Worm (Caenorhabditis elegans) whole organism, early embryonic: Measurements from ENCODE around the gene spp-24.
A peak's percentile ranks its signal among the peaks of the same experiment; 100 is the strongest.

Experiments used
- B0310.2 ChIP-seq: sonication (generic microtip); optimal IDR thresholded peaks from 2 replicates; lab custom pipeline; 2016; ENCODE audit warnings: mild to moderate bottlenecking, missing genetic modification characterization, missing compliant biosample characterization
- F13C5.2 ChIP-seq: sonication (generic microtip); optimal IDR thresholded peaks from 2 replicates; lab custom pipeline; 2017; ENCODE audit warnings: mild to moderate bottlenecking, missing genetic modification characterization, inconsistent platforms, missing compliant biosample characterization
- aly-1 ChIP-seq: sonication (generic microtip); optimal IDR thresholded peaks from 2 replicates; lab custom pipeline; 2016; ENCODE audit warnings: missing genetic modification characterization, missing compliant biosample characterization
- ama-1 ChIP-seq: fragments of 150-350 bp; optimal IDR thresholded peaks from 2 replicates; lab custom pipeline; 2014
- ceh-13 ChIP-seq: fragments of 200-800 bp; sonication (Bioruptor generic); optimal IDR thresholded peaks from 2 replicates; lab custom pipeline; 2018; ENCODE audit warnings: mild to moderate bottlenecking, missing genetic modification characterization, missing compliant biosample characterization
- ceh-36 ChIP-seq: sonication (generic microtip); optimal IDR thresholded peaks from 2 replicates; lab custom pipeline; 2016; ENCODE audit warnings: missing genetic modification characterization, inconsistent platforms, missing compliant biosample characterization
- ets-7 ChIP-seq: sonication (generic microtip); optimal IDR thresholded peaks from 2 replicates; lab custom pipeline; 2016; ENCODE audit warnings: missing genotype, missing genetic modification characterization, missing compliant biosample characterization
- flt-1 ChIP-seq: fragments of 200-800 bp; sonication (Bioruptor generic); IDR thresholded peaks from 2 replicates; pipeline ENCODE4 v1.3.6; 2022; ENCODE audit warnings: missing genetic modification characterization, missing compliant biosample characterization
- hmbx-1 ChIP-seq: sonication (generic microtip); optimal IDR thresholded peaks from 2 replicates; lab custom pipeline; 2016; ENCODE audit warnings: mild to moderate bottlenecking, missing genetic modification characterization, missing compliant biosample characterization
- hmg-4 ChIP-seq: fragments of 200-800 bp; sonication (Bioruptor generic); optimal IDR thresholded peaks from 2 replicates; lab custom pipeline; 2018; ENCODE audit warnings: mild to moderate bottlenecking, missing genetic modification characterization, missing compliant biosample characterization
- hnd-1 ChIP-seq: sonication (generic microtip); optimal IDR thresholded peaks from 2 replicates; lab custom pipeline; 2016; ENCODE audit warnings: missing genetic modification characterization, missing compliant biosample characterization
- pes-1 ChIP-seq: fragments of 200-800 bp; sonication (Bioruptor generic); IDR thresholded peaks from 2 replicates; pipeline ENCODE4 v1.3.6; 2022; ENCODE audit warnings: missing genetic modification reagents, missing genetic modification characterization, missing compliant biosample characterization
- scrt-1 ChIP-seq: fragments of 200-800 bp; sonication (Bioruptor generic); IDR thresholded peaks from 2 replicates; pipeline ENCODE4 v1.3.6; 2022; ENCODE audit warnings: missing genetic modification characterization, missing compliant biosample characterization
- sea-1 ChIP-seq: fragments of 200-800 bp; sonication (Bioruptor generic); conservative IDR thresholded peaks from 2 replicates; pipeline ENCODE4 v1.3.6; 2022; ENCODE audit warnings: missing genetic modification characterization, missing compliant biosample characterization
- tbx-11 ChIP-seq: fragments of 200-800 bp; sonication (Bioruptor generic); IDR thresholded peaks from 2 replicates; pipeline ENCODE4 v1.3.6; 2022; ENCODE audit warnings: missing genetic modification characterization, missing compliant biosample characterization
- tbx-37 ChIP-seq: fragments of 200-800 bp; sonication (Bioruptor generic); conservative IDR thresholded peaks from 2 replicates; pipeline ENCODE4 v1.3.6; 2022; ENCODE audit warnings: missing genetic modification reagents, missing genetic modification characterization, missing compliant biosample characterization
- tra-4 ChIP-seq: sonication (generic microtip); optimal IDR thresholded peaks from 2 replicates; lab custom pipeline; 2017; ENCODE audit warnings: missing genetic modification characterization, missing compliant biosample characterization

The spp-24 gene

ce11 chrII:11783-12182 is 27.6 kb downstream of the spp-24 start, which contains the start of gene best-4:
TSS of gene best-4 (minus strand) at chrII:11883.
- TF ChIP-seq ets-7 (tag; lab: Kevin White, UChicago) (no peak), scrt-1 (GFP tag; lab: Robert Waterston, UW) (no peak), F13C5.2 (no peak), flt-1 (no peak)

DNA sequence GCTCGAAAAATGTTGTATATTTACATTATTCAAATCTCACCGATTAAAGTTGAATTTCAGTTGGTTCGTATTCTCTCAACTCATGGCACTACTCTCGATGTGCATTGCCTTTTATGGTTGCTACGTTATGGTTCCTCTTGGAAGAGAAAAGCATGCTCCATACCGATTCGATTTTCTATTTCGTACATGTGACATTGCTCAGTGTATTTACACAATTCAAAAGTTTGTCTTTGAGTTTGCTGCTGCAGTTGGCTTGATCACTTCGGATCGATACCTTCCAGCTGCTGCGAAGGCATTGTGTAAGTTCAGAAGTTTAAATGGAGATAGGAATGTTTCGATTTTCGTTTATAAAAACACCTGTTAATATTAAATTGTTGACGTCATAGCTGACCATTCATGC is 31.1 kb downstream of the spp-24 start:
- TF ChIP-seq aly-1 (tag; lab: Kevin White, UChicago) (no peak), F13C5.2 (no peak), tra-4 (tag; lab: Kevin White, UChicago) (no peak)

DNA sequence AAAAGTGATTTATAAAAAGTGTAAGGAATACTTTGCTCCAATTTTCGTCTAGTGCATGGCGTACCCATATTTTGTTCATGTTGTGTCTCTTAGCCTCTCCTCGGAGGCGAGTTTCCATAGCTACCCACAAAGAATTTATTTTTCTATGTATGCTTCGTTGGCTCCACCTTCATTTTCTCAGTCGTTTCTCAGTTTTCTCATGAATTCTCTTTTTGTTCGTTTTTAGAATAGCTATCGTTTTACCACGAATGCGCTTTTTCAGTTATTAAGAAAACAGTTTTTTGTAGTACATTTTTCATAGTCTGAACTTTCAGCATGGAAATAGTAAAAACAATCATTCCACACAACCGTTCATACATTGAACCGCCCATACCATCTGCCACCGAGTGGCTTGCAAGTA is 33.0 kb downstream of the spp-24 start, which contains the start of gene osta-1:
osta-1 (plus strand) TSS at position 309 of the 400 bp plus-strand sequence.
- no peak for TF ChIP-seq pes-1 (GFP tag; lab: Robert Waterston, UW)
- no peak for TF ChIP-seq ets-7 (tag; lab: Kevin White, UChicago)
- TF ChIP-seq ama-1 = no peak

DNA sequence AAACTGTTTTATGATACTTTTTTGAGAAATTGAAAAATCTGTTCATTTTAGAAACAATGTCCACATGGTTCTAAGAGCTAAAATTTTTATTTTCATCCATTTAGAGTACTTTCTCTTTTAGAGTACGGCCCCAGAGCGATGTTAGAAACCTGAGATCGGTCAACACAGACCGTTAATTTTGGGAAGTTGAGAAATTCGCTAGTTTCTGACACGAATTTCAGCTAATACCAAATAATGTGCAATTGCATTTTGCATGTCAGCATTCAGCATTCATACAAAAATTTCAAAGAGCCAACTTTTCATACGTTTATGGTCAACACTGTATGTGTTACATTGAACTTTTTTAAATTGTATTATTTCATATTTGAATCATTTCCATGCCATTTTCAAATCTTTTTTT is 34.5 kb downstream of the spp-24 start:
- TF ChIP-seq ceh-13 (GFP tag; lab: Kevin White, UChicago) (no peak), tra-4 (tag; lab: Kevin White, UChicago) (no peak), B0310.2 (tag; lab: Kevin White, UChicago) (no peak), ceh-36 (tag; lab: Kevin White, UChicago) (no peak), aly-1 (tag; lab: Kevin White, UChicago) (no peak), ets-7 (tag; lab: Kevin White, UChicago) (no peak), scrt-1 (GFP tag; lab: Robert Waterston, UW) (no peak), sea-1 (GFP tag; lab: Robert Waterston, UW) (no peak), flt-1 (no peak), pes-1 (GFP tag; lab: Robert Waterston, UW) (no peak), F13C5.2 (no peak), hmbx-1 (tag; lab: Kevin White, UChicago) (no peak), tbx-37 (no peak), hnd-1 (tag; lab: Kevin White, UChicago) (no peak), tbx-11 (GFP tag; lab: Robert Waterston, UW) (no peak), ama-1 (no peak), hmg-4 (GFP tag; lab: Kevin White, UChicago) (no peak)

- no peak for TF ChIP-seq pes-1 (GFP tag; lab: Robert Waterston, UW)
- no peak for TF ChIP-seq hmbx-1 (tag; lab: Kevin White, UChicago)
These were observed 37.9 kb downstream of the spp-24 start, which contains the start of gene 2L52.1 for ce11 chrII:1334-1898. TSS of gene 2L52.1 (plus strand) at chrII:1848.

DNA sequence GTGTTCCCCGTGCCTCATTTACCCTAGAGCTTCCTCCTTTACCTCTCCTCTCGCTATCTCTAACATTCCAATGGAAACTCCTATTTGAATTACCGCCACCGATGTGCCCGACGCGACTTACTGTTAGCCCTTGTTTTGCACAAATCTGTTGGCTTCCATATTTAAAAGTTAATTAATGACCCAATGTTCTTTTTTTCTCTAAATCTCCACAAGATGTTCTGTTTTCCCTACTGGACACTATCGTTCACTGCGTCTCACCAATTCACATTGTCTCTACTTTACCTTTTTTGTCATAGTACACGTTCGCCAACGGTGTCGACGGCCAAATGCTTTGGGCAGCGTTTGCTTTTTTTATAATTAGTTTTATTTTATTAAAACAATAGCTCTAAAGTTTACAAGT is 38.8 kb downstream of the spp-24 start:
- no peak for TF ChIP-seq pes-1 (GFP tag; lab: Robert Waterston, UW)
- peak; percentile 19 for TF ChIP-seq ceh-13 (GFP tag; lab: Kevin White, UChicago)
